Worm (Caenorhabditis elegans) whole organism, L4/young adult: Measurements from ENCODE around the gene lgc-48.

Experiments
- W03F9.2 ChIP-seq: fragments of 150-350 bp; optimal IDR thresholded peaks from 2 replicates; lab custom pipeline; 2014; ENCODE audit warnings: missing biosample characterization, missing genetic modification characterization
- dao-5 ChIP-seq: sonication (generic microtip); optimal IDR thresholded peaks from 2 replicates; lab custom pipeline; 2016; ENCODE audit warnings: missing genotype, missing genetic modification characterization, moderate library complexity, missing compliant biosample characterization
- him-1 ChIP-seq: sonication (generic microtip); optimal IDR thresholded peaks from 2 replicates; lab custom pipeline; 2016; ENCODE audit warnings: missing genotype, missing genetic modification reagents, missing genetic modification characterization, missing compliant biosample characterization

lgc-48 gene

ce11 chrV:13351773-13352172, 11.7 kb downstream of the lgc-48 start:
- TF ChIP-seq him-1 (tag; lab: Kevin White, UChicago) (no peak), dao-5 (tag; lab: Kevin White, UChicago) (no peak), W03F9.2 (tag; lab: Kevin White, UChicago) (no peak)

- TF ChIP-seq him-1 (tag; lab: Kevin White, UChicago) (no peak), dao-5 (tag; lab: Kevin White, UChicago) (no peak), W03F9.2 (tag; lab: Kevin White, UChicago) (no peak)
These were observed 12.4 kb downstream of the lgc-48 start for ce11 chrV:13352415-13352814.

ce11 chrV:13356210-13356609, 16.2 kb downstream of the lgc-48 start:
- TF ChIP-seq W03F9.2 (tag; lab: Kevin White, UChicago) (no peak), him-1 (tag; lab: Kevin White, UChicago) (no peak), dao-5 (tag; lab: Kevin White, UChicago) (no peak)

- TF ChIP-seq dao-5 (tag; lab: Kevin White, UChicago) (no peak), W03F9.2 (tag; lab: Kevin White, UChicago) (no peak)
These were observed 17.7 kb downstream of the lgc-48 start, which contains the start of gene F32H5.1 for ce11 chrV:13357652-13358281. F32H5.1 (minus strand) TSS chrV:13358037.

- no peak for TF ChIP-seq him-1 (tag; lab: Kevin White, UChicago)
- no peak for TF ChIP-seq W03F9.2 (tag; lab: Kevin White, UChicago)
- TF ChIP-seq dao-5 (tag; lab: Kevin White, UChicago) = no peak
These were observed 19.0 kb downstream of the lgc-48 start, which contains the start of gene F32H5.3 for ce11 chrV:13358823-13359592. F32H5.3 (plus strand) TSS chrV:13359335.

- no peak for TF ChIP-seq him-1 (tag; lab: Kevin White, UChicago)
- no peak for TF ChIP-seq dao-5 (tag; lab: Kevin White, UChicago)
- TF ChIP-seq W03F9.2 (tag; lab: Kevin White, UChicago) = no peak
These were observed 20.2 kb downstream of the lgc-48 start, which contains the start of gene F32H5.4 for ce11 chrV:13360254-13360653. F32H5.4 (plus strand) TSS chrV:13360554.

ce11 chrV:13363415-13363814, 23.4 kb downstream of the lgc-48 start, which contains the start of gene srg-46:
srg-46 (plus strand) TSS chrV:13363715.
- no peak for TF ChIP-seq him-1 (tag; lab: Kevin White, UChicago)
- TF ChIP-seq dao-5 (tag; lab: Kevin White, UChicago) = no peak

ce11 chrV:13364227-13364626, 24.2 kb downstream of the lgc-48 start:
- TF ChIP-seq dao-5 (tag; lab: Kevin White, UChicago) = no peak
- no peak for TF ChIP-seq him-1 (tag; lab: Kevin White, UChicago)
- no peak for TF ChIP-seq W03F9.2 (tag; lab: Kevin White, UChicago)

- TF ChIP-seq dao-5 (tag; lab: Kevin White, UChicago) = no peak
- no peak for TF ChIP-seq W03F9.2 (tag; lab: Kevin White, UChicago)
- no peak for TF ChIP-seq him-1 (tag; lab: Kevin White, UChicago)
These were observed 26.4 kb downstream of the lgc-48 start for ce11 chrV:13366488-13366887.

ce11 chrV:13367024-13367423, 27.0 kb downstream of the lgc-48 start, which contains the start of gene srx-125:
srx-125 (plus strand) TSS chrV:13367324.
- TF ChIP-seq him-1 (tag; lab: Kevin White, UChicago) (no peak), dao-5 (tag; lab: Kevin White, UChicago) (no peak), W03F9.2 (tag; lab: Kevin White, UChicago) (no peak)

- TF ChIP-seq W03F9.2 (tag; lab: Kevin White, UChicago) (no peak), dao-5 (tag; lab: Kevin White, UChicago) (no peak), him-1 (tag; lab: Kevin White, UChicago) (no peak)
These were observed 29.6 kb downstream of the lgc-48 start for ce11 chrV:13369663-13370062.

ce11 chrV:13370265-13370664, 30.2 kb downstream of the lgc-48 start:
- no peak for TF ChIP-seq dao-5 (tag; lab: Kevin White, UChicago)

ce11 chrV:13371336-13371735, 31.3 kb downstream of the lgc-48 start:
- no peak for TF ChIP-seq W03F9.2 (tag; lab: Kevin White, UChicago)
- no peak for TF ChIP-seq dao-5 (tag; lab: Kevin White, UChicago)
- TF ChIP-seq him-1 (tag; lab: Kevin White, UChicago) = no peak
